Worm (Caenorhabditis elegans) whole organism, young adult: Measurements from ENCODE around the gene F40G9.17.

Source experiments
- ama-1 ChIP-seq, 3 experiments: fragments of 150-350 bp in 1 of 3; sonication (generic microtip) in 2 of 3; optimal IDR thresholded peaks; 2 replicates each; lab custom pipeline; 2014 to 2018; ENCODE audit warnings: missing biosample characterization in 2 of 3, missing genetic modification characterization in 2 of 3, missing genetic modification reagents in 2 of 3
- ceh-100 ChIP-seq: fragments of 200-800 bp; sonication (Bioruptor generic); IDR thresholded peaks from 2 replicates; pipeline ENCODE4 v1.3.6; 2022; ENCODE audit warnings: missing genetic modification reagents, missing genetic modification characterization, missing compliant biosample characterization
- dpl-1 ChIP-seq: fragments of 150-350 bp; optimal IDR thresholded peaks from 2 replicates; lab custom pipeline; 2014; ENCODE audit warnings: missing biosample characterization, missing genetic modification reagents, missing genetic modification characterization
- efl-1 ChIP-seq: fragments of 150-350 bp; optimal IDR thresholded peaks from 2 replicates; lab custom pipeline; 2014; ENCODE audit warnings: missing biosample characterization, missing genetic modification reagents, missing genetic modification characterization
- let-607 ChIP-seq, 2 experiments: fragments of 200-800 bp in 1 of 2; sonication (Bioruptor generic) in 1 of 2; sonication (generic microtip) in 1 of 2; optimal IDR thresholded peaks; 2 replicates each; lab custom pipeline; 2016 to 2018; ENCODE audit warnings: mild to moderate bottlenecking in 2 of 2, missing compliant biosample characterization in 2 of 2, missing genetic modification characterization in 2 of 2, moderate library complexity in 2 of 2, missing genotype in 1 of 2
- lir-1 ChIP-seq: fragments of 200-800 bp; sonication (Bioruptor generic); conservative IDR thresholded peaks from 2 replicates; pipeline ENCODE4 v1.3.6; 2022; ENCODE audit warnings: missing genetic modification reagents, missing genetic modification characterization, missing compliant biosample characterization
- madf-10 ChIP-seq: sonication (generic microtip); optimal IDR thresholded peaks from 2 replicates; lab custom pipeline; 2016; ENCODE audit warnings: mild to moderate bottlenecking, missing genetic modification characterization, missing compliant biosample characterization
- nhr-120 ChIP-seq: fragments of 200-800 bp; sonication (Bioruptor generic); IDR thresholded peaks from 2 replicates; pipeline ENCODE4 v1.3.6; 2022; ENCODE audit warnings: missing genetic modification characterization, missing compliant biosample characterization
- sea-2 ChIP-seq: fragments of 200-800 bp; sonication (Bioruptor generic); IDR thresholded peaks from 2 replicates; pipeline ENCODE4 v1.3.6; 2022; ENCODE audit warnings: missing genetic modification characterization, missing compliant biosample characterization

- TF ChIP-seq nhr-120 (GFP tag; lab: Robert Waterston, UW) (no peak), let-607 (tag; optimal IDR thresholded peaks at IDR 0.05; lab: Kevin White, UChicago) (no peak), lir-1 (GFP tag; lab: Robert Waterston, UW) (no peak), ama-1 (optimal IDR thresholded peaks at IDR 0.05; lab: Kevin White, UChicago) (no peak), ama-1 (GFP tag; optimal IDR thresholded peaks at IDR 0.05; lab: Kevin White, UChicago) (no peak), sea-2 (GFP tag; lab: Robert Waterston, UW) (no peak), ceh-100 (GFP tag; lab: Robert Waterston, UW) (no peak), dpl-1 (GFP tag; lab: Kevin White, UChicago) (no peak), madf-10 (tag; lab: Kevin White, UChicago) (no peak), efl-1 (no peak)
Observed at ce11 chrIII:177715-178114, 16.5 kb upstream of the F40G9.17 start, which contains the start of gene F40G9.14.
